Worm (Caenorhabditis elegans): ENCODE results near the gene F19B10.3.

DNA sequence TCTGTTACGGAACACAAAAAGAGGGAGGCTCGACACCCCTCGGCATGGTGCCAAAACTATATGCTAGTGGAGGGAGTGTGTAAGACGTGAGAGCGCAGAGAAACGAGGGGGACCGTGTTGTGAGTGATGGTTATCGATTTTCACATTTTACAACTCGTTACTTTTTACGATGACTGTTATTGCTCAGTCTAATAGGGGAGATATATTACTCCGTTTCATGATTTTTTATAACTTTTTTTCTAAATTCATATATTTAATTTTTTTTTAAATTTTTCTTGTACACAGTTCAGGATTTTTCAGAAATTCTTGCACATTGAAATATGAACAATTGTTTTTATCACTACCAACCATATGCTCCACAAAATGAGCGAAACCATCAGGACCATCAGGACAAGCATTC, 9.2 kb upstream of the F19B10.3 start, which contains the start of gene F19B10.5:
- TF ChIP-seq egrh-3 (GFP tag; IDR thresholded peaks at IDR 0.05) (no peak), ets-4 (GFP tag; optimal IDR thresholded peaks at IDR 0.05) (no peak), F55B11.4 (tag; optimal IDR thresholded peaks at IDR 0.05; ENCODE audit: borderline replicate concordance, insufficient read depth) (no peak), ama-1 (optimal IDR thresholded peaks at IDR 0.05) (no peak), ama-1 (GFP tag; optimal IDR thresholded peaks at IDR 0.05) (no peak), unc-130 (GFP tag; optimal IDR thresholded peaks at IDR 0.05) (no peak), madf-6 (GFP tag; IDR thresholded peaks at IDR 0.05) (no peak), K11D2.4 (GFP tag; IDR thresholded peaks at IDR 0.05) (no peak)
